Worm (Caenorhabditis elegans) whole organism, late embryonic: ENCODE measurements around the gene dao-6.
A peak's percentile ranks its signal among the peaks of the same experiment; 100 is the strongest.

Experiments used
- elt-2 ChIP-seq: sonication (generic microtip); optimal IDR thresholded peaks from 2 replicates; lab custom pipeline; 2016; ENCODE audit warnings: missing genetic modification reagents, missing genetic modification characterization, missing compliant biosample characterization
- hlh-6 ChIP-seq: sonication (generic microtip); optimal IDR thresholded peaks from 2 replicates; lab custom pipeline; 2016; ENCODE audit warnings: missing genotype, missing genetic modification characterization, missing compliant biosample characterization
- ref-2 ChIP-seq: sonication (generic microtip); optimal IDR thresholded peaks from 2 replicates; lab custom pipeline; 2016; ENCODE audit warnings: missing genetic modification characterization, missing compliant biosample characterization

ce11 chrIII:9721991-9722390 is 14.0 kb downstream of the dao-6 start:
- peak; percentile 73 for TF ChIP-seq elt-2 (tag; lab: Kevin White, UChicago)
- TF ChIP-seq ref-2 (tag; lab: Kevin White, UChicago), result no peak
- TF ChIP-seq hlh-6, result no peak
